Worm (Caenorhabditis elegans): ENCODE measurements around the gene Y75B8A.23.

Gene Y75B8A.23

DNA sequence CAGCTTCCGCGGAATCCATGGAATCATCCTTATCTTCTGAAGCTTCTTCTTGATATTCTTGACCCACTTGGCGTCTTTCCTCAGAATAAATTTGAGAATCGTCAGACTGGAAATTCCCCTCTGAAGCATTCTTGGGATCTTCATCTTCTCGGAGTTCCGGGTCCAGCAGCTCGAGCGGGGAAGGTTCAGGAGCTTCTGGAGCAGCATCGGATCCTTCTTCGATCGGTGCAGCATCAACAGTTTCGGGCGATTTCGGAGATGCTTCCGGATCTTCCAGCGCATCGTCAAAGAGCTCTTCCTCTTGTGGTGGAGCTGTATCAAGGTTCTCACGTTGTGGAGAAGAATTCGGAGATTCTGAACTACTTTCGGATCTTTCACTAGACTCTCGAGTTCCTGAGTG is 42.9 kb upstream of the Y75B8A.23 start:
- TF ChIP-seq egl-13 (tag; optimal IDR thresholded peaks at IDR 0.05): no peak
- TF ChIP-seq nhr-20 (tag; optimal IDR thresholded peaks at IDR 0.05): no peak
- TF ChIP-seq pqm-1 (tag; optimal IDR thresholded peaks at IDR 0.05): no peak
- no peak for TF ChIP-seq dpl-1 (GFP tag; optimal IDR thresholded peaks at IDR 0.05)
- TF ChIP-seq hlh-17 (GFP tag; optimal IDR thresholded peaks at IDR 0.05; ENCODE audit: borderline replicate concordance): no peak
- no peak for TF ChIP-seq elt-3 (tag; optimal IDR thresholded peaks at IDR 0.05)
- no peak for TF ChIP-seq unc-30 (tag; optimal IDR thresholded peaks at IDR 0.05)
- TF ChIP-seq nhr-84 (tag; optimal IDR thresholded peaks at IDR 0.05): no peak
- TF ChIP-seq F16B12.6 (tag; optimal IDR thresholded peaks at IDR 0.05): no peak
- no peak for TF ChIP-seq C34B4.2 (tag; optimal IDR thresholded peaks at IDR 0.05)
- TF ChIP-seq mab-9 (GFP tag; IDR thresholded peaks at IDR 0.05): no peak
- TF ChIP-seq nhr-19 (GFP tag; conservative IDR thresholded peaks at IDR 0.05): no peak
- TF ChIP-seq unc-98 (GFP tag; IDR thresholded peaks at IDR 0.05): no peak
- TF ChIP-seq nhr-47 (tag; optimal IDR thresholded peaks at IDR 0.05): no peak
- no peak for TF ChIP-seq swsn-7 (tag; optimal IDR thresholded peaks at IDR 0.05)
- no peak for TF ChIP-seq lin-14 (GFP tag; optimal IDR thresholded peaks at IDR 0.05)

DNA sequence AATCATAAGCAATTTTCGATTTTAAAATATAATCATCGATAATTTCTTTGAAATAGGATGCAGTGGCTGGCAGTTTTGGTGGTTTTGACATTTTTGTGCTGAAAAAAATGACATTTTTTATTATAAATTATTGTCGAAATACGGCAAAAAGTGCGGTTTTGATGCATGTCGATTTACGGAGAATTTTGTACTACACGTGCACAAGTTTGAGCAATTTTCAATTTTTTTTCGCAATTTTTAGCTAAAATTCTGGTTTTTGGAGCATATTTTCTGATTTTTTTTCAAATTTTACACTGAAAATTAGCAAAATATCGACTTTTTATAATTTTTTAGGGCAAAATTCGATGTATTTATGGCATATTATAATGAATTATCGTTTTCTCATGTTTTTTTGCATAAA is 34.9 kb upstream of the Y75B8A.23 start, which contains the start of gene Y75B8A.13:
TSS of gene Y75B8A.13 (minus strand) at position 101 of the 400 bp plus-strand sequence.
- TF ChIP-seq elt-3 (tag; optimal IDR thresholded peaks at IDR 0.05) (no peak), snu-23 (GFP tag; optimal IDR thresholded peaks at IDR 0.05) (no peak), sptf-1 (tag; optimal IDR thresholded peaks at IDR 0.05) (no peak), unc-62 (GFP tag; optimal IDR thresholded peaks at IDR 0.05) (no peak), C16A3.4 (tag; optimal IDR thresholded peaks at IDR 0.05) (no peak), elt-2 (tag; optimal IDR thresholded peaks at IDR 0.05) (no peak), nhr-76 (tag; optimal IDR thresholded peaks at IDR 0.05) (no peak), grh-1 (GFP tag; IDR thresholded peaks at IDR 0.05) (no peak), egl-27 (tag; optimal IDR thresholded peaks at IDR 0.05) (no peak), mdl-1 (tag; optimal IDR thresholded peaks at IDR 0.05) (no peak), ceh-8 (GFP tag; optimal IDR thresholded peaks at IDR 0.05) (no peak), ceh-90 (tag; optimal IDR thresholded peaks at IDR 0.05) (no peak)

DNA sequence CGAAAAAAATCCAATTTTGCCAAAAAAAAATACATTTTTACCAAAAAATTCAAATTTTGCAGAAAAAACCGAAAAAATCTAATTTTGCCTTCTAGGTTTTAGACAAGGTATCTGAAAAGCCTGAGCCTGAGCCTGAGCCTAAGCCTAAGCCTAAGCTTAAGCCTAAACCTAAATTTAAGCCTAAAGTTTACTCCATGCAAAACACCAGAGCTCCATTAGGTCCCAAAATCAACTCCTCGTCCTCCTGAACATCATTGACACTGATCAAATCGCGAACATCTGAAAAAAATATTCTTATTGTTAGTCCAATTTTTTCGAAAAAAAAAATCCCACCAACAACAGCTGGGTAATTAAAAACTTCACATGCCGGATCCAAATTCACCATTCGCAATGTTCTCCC is 32.4 kb upstream of the Y75B8A.23 start:
- no peak for TF ChIP-seq efl-1 (optimal IDR thresholded peaks at IDR 0.05)
- peak in 1 of 2 experiments; percentile 53 for TF ChIP-seq efl-1 (GFP tag; optimal IDR thresholded peaks at IDR 0.05 in 1 of 2)
- TF ChIP-seq tlp-1 (tag; optimal IDR thresholded peaks at IDR 0.05): no peak
- TF ChIP-seq ztf-4 (tag; optimal IDR thresholded peaks at IDR 0.05): no peak
- TF ChIP-seq pqm-1 (tag; optimal IDR thresholded peaks at IDR 0.05): no peak
- no peak for TF ChIP-seq hlh-17 (GFP tag; optimal IDR thresholded peaks at IDR 0.05; ENCODE audit: borderline replicate concordance)

DNA sequence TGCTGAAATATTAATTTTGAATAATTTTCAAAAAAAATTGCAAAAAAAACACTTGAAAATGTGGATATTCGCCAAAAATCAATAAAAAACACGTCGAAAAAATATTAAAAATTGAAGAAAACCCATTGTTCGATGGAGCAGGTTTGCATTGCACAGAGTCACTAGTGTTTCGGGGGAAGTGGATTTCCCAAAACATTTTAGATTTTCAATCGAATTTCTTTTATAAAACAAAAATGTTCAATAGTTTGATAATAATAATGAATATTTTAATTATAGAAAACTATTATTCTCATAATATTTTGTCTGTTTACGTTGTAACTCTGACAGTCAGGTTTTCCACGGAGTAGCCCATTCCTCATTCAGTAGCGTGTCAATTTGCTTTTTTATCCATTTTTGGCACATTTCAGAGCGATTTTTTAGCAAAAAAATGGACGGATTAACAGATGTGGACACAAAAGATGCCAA is 31.8 kb upstream of the Y75B8A.23 start, which contains the start of the genes gex-4 and gphr-1:
TSS of gene gex-4 (minus strand) at position 2 of the 465 bp plus-strand sequence.
TSS of gene gphr-1 (plus strand) at position 415 of the 465 bp plus-strand sequence.
- TF ChIP-seq dpl-1 (GFP tag; optimal IDR thresholded peaks at IDR 0.05) (peak; percentile 46 to 70 (median 49)), mep-1 (tag; optimal IDR thresholded peaks at IDR 0.05) (peak; percentile 61), ets-5 (GFP tag; IDR thresholded peaks at IDR 0.05) (no peak), sup-37 (GFP tag; optimal IDR thresholded peaks at IDR 0.05) (no peak), sptf-1 (tag; optimal IDR thresholded peaks at IDR 0.05) (no peak), elt-3 (tag; optimal IDR thresholded peaks at IDR 0.05) (peak in 1 of 6 experiments; percentile 36), nhr-11 (tag; optimal IDR thresholded peaks at IDR 0.05) (no peak), snu-23 (GFP tag; optimal IDR thresholded peaks at IDR 0.05) (peak; percentile 67), tbx-2 (tag; optimal IDR thresholded peaks at IDR 0.05) (peak; percentile 62), swsn-7 (tag; optimal IDR thresholded peaks at IDR 0.05) (peak; percentile 57), hpl-2 (GFP tag; optimal IDR thresholded peaks at IDR 0.05) (no peak), fkh-8 (tag; optimal IDR thresholded peaks at IDR 0.05) (peak; percentile 79), F16B12.6 (tag; optimal IDR thresholded peaks at IDR 0.05) (peak; percentile 25), nhr-90 (tag; optimal IDR thresholded peaks at IDR 0.05; ENCODE audit: poor library complexity) (no peak), egl-13 (tag; optimal IDR thresholded peaks at IDR 0.05) (peak; percentile 39), efl-1 (optimal IDR thresholded peaks at IDR 0.05) (peak; percentile 48 to 60), efl-1 (GFP tag; optimal IDR thresholded peaks at IDR 0.05 in 1 of 2) (peak; percentile 67 to 96), xbp-1 (tag; optimal IDR thresholded peaks at IDR 0.05) (peak; percentile 63), lin-14 (GFP tag; optimal IDR thresholded peaks at IDR 0.05) (no peak), nhr-20 (tag; optimal IDR thresholded peaks at IDR 0.05) (peak; percentile 41), lin-13 (GFP tag; optimal IDR thresholded peaks at IDR 0.05) (peak; percentile 54), lin-15B (tag; optimal IDR thresholded peaks at IDR 0.05) (peak; percentile 68), nhr-19 (GFP tag; conservative IDR thresholded peaks at IDR 0.05) (peak; percentile 38), Y116A8C.19 (tag; optimal IDR thresholded peaks at IDR 0.05; ENCODE audit: borderline replicate concordance) (no peak), unc-98 (GFP tag; IDR thresholded peaks at IDR 0.05) (peak; percentile 67), isw-1 (GFP tag; IDR thresholded peaks at IDR 0.05) (peak; percentile 63), ceh-82 (tag; optimal IDR thresholded peaks at IDR 0.05) (peak in 1 of 3 experiments; percentile 31)
